Fruit fly (Drosophila melanogaster): ENCODE data around the gene CG10654.

CG10654 gene

dm6 chr3L:12530044-12530443 lies 22.4 kb upstream of the CG10654 start, which contains the start of gene nst:
TSS of gene nst (minus strand) at chr3L:12530171.
- TF ChIP-seq tj (GFP tag; optimal IDR thresholded peaks at IDR 0.05), result peak; percentile 22
- TF ChIP-seq bab1 (GFP tag; optimal IDR thresholded peaks at IDR 0.05), result peak; percentile 21
- no peak for TF ChIP-seq Hr96 (GFP tag; optimal IDR thresholded peaks at IDR 0.05)
- no peak for TF ChIP-seq Mnt (GFP tag; optimal IDR thresholded peaks at IDR 0.05)
- TF ChIP-seq CG14711 (tag; optimal IDR thresholded peaks at IDR 0.05), result no peak
- no peak for TF ChIP-seq kay (GFP tag; ENCODE audit: borderline replicate concordance)

- peak; percentile 19 for TF ChIP-seq Clk (GFP tag; optimal IDR thresholded peaks at IDR 0.05)
- TF ChIP-seq cic (GFP tag; optimal IDR thresholded peaks at IDR 0.05), result no peak
- peak; percentile 21 for TF ChIP-seq CG11617 (GFP tag; optimal IDR thresholded peaks at IDR 0.05)
- TF ChIP-seq cnc (optimal IDR thresholded peaks at IDR 0.05), result no peak
- peak; percentile 36 for TF ChIP-seq CG7045 (GFP tag; optimal IDR thresholded peaks at IDR 0.05)
- no peak for TF ChIP-seq Crg-1 (GFP tag; optimal IDR thresholded peaks at IDR 0.05)
- peak; percentile 50 for TF ChIP-seq CG7101 (tag; optimal IDR thresholded peaks at IDR 0.05)
- TF ChIP-seq ovo (GFP tag; optimal IDR thresholded peaks at IDR 0.05), result peak; percentile 41
- peak; percentile 50 for TF ChIP-seq Mnt (GFP tag; optimal IDR thresholded peaks at IDR 0.05)
- peak; percentile 3 for TF ChIP-seq CG14711 (tag; optimal IDR thresholded peaks at IDR 0.05)
- TF ChIP-seq tj (GFP tag; optimal IDR thresholded peaks at IDR 0.05), result peak; percentile 15
- TF ChIP-seq CG33017 (tag; optimal IDR thresholded peaks at IDR 0.05), result peak; percentile 66
Observed at dm6 chr3L:12529431-12530007, 21.9 kb upstream of the CG10654 start.

dm6 chr3L:12526433-12527113 lies 18.9 kb upstream of the CG10654 start, which contains the start of gene eIF2beta:
TSS of gene eIF2beta (minus strand) at chr3L:12526731.
- peak; percentile 98 for TF ChIP-seq Mnt (GFP tag; optimal IDR thresholded peaks at IDR 0.05)
- peak; percentile 44 for TF ChIP-seq tj (GFP tag; optimal IDR thresholded peaks at IDR 0.05)
- peak; percentile 55 for TF ChIP-seq bab1 (GFP tag; optimal IDR thresholded peaks at IDR 0.05)
- no peak for TF ChIP-seq Crg-1 (GFP tag; optimal IDR thresholded peaks at IDR 0.05)
- peak; percentile 28 for TF ChIP-seq CG11617 (GFP tag; optimal IDR thresholded peaks at IDR 0.05)
- peak; percentile 2 for TF ChIP-seq CG1620 (GFP tag; optimal IDR thresholded peaks at IDR 0.05)
- no peak for TF ChIP-seq CG7045 (GFP tag; optimal IDR thresholded peaks at IDR 0.05)
- no peak for TF ChIP-seq CG12768 (GFP tag; optimal IDR thresholded peaks at IDR 0.05)
- peak; percentile 20 for TF ChIP-seq CG14711 (tag; optimal IDR thresholded peaks at IDR 0.05)
- peak; percentile 15 for TF ChIP-seq pad (GFP tag; optimal IDR thresholded peaks at IDR 0.05)
- TF ChIP-seq cic (GFP tag; optimal IDR thresholded peaks at IDR 0.05), result peak; percentile 8

- TF ChIP-seq Crg-1 (GFP tag; optimal IDR thresholded peaks at IDR 0.05), result peak; percentile 97
- peak; percentile 94 for TF ChIP-seq ovo (GFP tag; optimal IDR thresholded peaks at IDR 0.05)
- TF ChIP-seq CG1620 (GFP tag; optimal IDR thresholded peaks at IDR 0.05), result peak; percentile 97
- peak; percentile 97 for TF ChIP-seq CG5204 (GFP tag; optimal IDR thresholded peaks at IDR 0.05)
- TF ChIP-seq CG12768 (GFP tag; optimal IDR thresholded peaks at IDR 0.05), result peak; percentile 99
- TF ChIP-seq Mnt (GFP tag; optimal IDR thresholded peaks at IDR 0.05), result peak; percentile 94
- peak; percentile 99 for TF ChIP-seq CG11617 (GFP tag; optimal IDR thresholded peaks at IDR 0.05)
- peak; percentile 97 for TF ChIP-seq Clk (GFP tag; optimal IDR thresholded peaks at IDR 0.05)
- peak; percentile 99 for TF ChIP-seq CG7045 (GFP tag; optimal IDR thresholded peaks at IDR 0.05)
- peak; percentile 94 for TF ChIP-seq Hr96 (GFP tag; optimal IDR thresholded peaks at IDR 0.05)
- TF ChIP-seq pad (GFP tag; optimal IDR thresholded peaks at IDR 0.05), result peak; percentile 93
- TF ChIP-seq toe (GFP tag; optimal IDR thresholded peaks at IDR 0.05), result peak; percentile 97
- TF ChIP-seq cic (GFP tag; optimal IDR thresholded peaks at IDR 0.05), result peak; percentile 90
- peak; percentile 97 for TF ChIP-seq CG14711 (tag; optimal IDR thresholded peaks at IDR 0.05)
- peak; percentile 94 for TF ChIP-seq tj (GFP tag; optimal IDR thresholded peaks at IDR 0.05)
- TF ChIP-seq cnc (optimal IDR thresholded peaks at IDR 0.05), result no peak
- peak; percentile 99 for TF ChIP-seq CG7101 (tag; optimal IDR thresholded peaks at IDR 0.05)
- TF ChIP-seq CG33017 (tag; optimal IDR thresholded peaks at IDR 0.05), result peak; percentile 98
- TF ChIP-seq bab1 (GFP tag; optimal IDR thresholded peaks at IDR 0.05), result peak; percentile 96
- TF ChIP-seq kay (GFP tag; ENCODE audit: borderline replicate concordance), result no peak
Observed at dm6 chr3L:12523941-12524340, 16.3 kb upstream of the CG10654 start, which contains the start of the genes ver and Gcn5. TSS of gene ver (plus strand) at chr3L:12523987. TSS of gene Gcn5 (minus strand) at chr3L:12524014.

dm6 chr3L:12519315-12519714 lies 11.7 kb upstream of the CG10654 start:
- TF ChIP-seq Crg-1 (GFP tag; optimal IDR thresholded peaks at IDR 0.05) (no peak), toe (GFP tag; optimal IDR thresholded peaks at IDR 0.05) (no peak), Mnt (GFP tag; optimal IDR thresholded peaks at IDR 0.05) (peak; percentile 73), cic (GFP tag; optimal IDR thresholded peaks at IDR 0.05) (peak; percentile 83), CG5204 (GFP tag; optimal IDR thresholded peaks at IDR 0.05) (no peak), CG33017 (tag; optimal IDR thresholded peaks at IDR 0.05) (no peak)

dm6 chr3L:12517443-12518209 lies 10.0 kb upstream of the CG10654 start:
- TF ChIP-seq pad (GFP tag; optimal IDR thresholded peaks at IDR 0.05) (peak; percentile 2), CG7045 (GFP tag; optimal IDR thresholded peaks at IDR 0.05) (no peak), Crg-1 (GFP tag; optimal IDR thresholded peaks at IDR 0.05) (no peak), kay (GFP tag; ENCODE audit: borderline replicate concordance) (no peak), Clk (GFP tag; optimal IDR thresholded peaks at IDR 0.05) (peak; percentile 18), CG14711 (tag; optimal IDR thresholded peaks at IDR 0.05) (no peak), CG12768 (GFP tag; optimal IDR thresholded peaks at IDR 0.05) (peak; percentile 57), cic (GFP tag; optimal IDR thresholded peaks at IDR 0.05) (no peak)
